Worm (Caenorhabditis elegans) whole organism, L4/young adult: ENCODE measurements around the gene unc-62.

Source experiments
- dao-5 ChIP-seq: sonication (generic microtip); optimal IDR thresholded peaks from 2 replicates; lab custom pipeline; 2016; ENCODE audit warnings: missing genotype, missing genetic modification characterization, moderate library complexity, missing compliant biosample characterization
- him-1 ChIP-seq: sonication (generic microtip); optimal IDR thresholded peaks from 2 replicates; lab custom pipeline; 2016; ENCODE audit warnings: missing genotype, missing genetic modification reagents, missing genetic modification characterization, missing compliant biosample characterization

- no peak for TF ChIP-seq him-1
- TF ChIP-seq dao-5 (tag; lab: Kevin White, UChicago): no peak
Measured at ce11 chrV:4523312-4523711, 26.1 kb downstream of the unc-62 start.
